Worm (Caenorhabditis elegans) whole organism, L3 larva: ENCODE measurements around the gene T24E12.3.

Experiments
- ceh-82 ChIP-seq: fragments of 150-350 bp; optimal IDR thresholded peaks from 2 replicates; lab custom pipeline; 2014; ENCODE audit warnings: missing biosample characterization, missing genetic modification characterization
- ceh-9 ChIP-seq: sonication (generic microtip); optimal IDR thresholded peaks from 2 replicates; lab custom pipeline; 2018; ENCODE audit warnings: missing biosample characterization, missing genetic modification characterization
- fkh-10 ChIP-seq: sonication (generic microtip); optimal IDR thresholded peaks from 2 replicates; lab custom pipeline; 2017; ENCODE audit warnings: missing biosample characterization, missing genetic modification reagents, missing genetic modification characterization
- jun-1 ChIP-seq: fragments of 150-350 bp; optimal IDR thresholded peaks from 2 replicates; lab custom pipeline; 2014; ENCODE audit warnings: missing biosample characterization, missing genetic modification reagents, missing genetic modification characterization
- lin-15B ChIP-seq: fragments of 150-350 bp; optimal IDR thresholded peaks from 2 replicates; lab custom pipeline; 2014; ENCODE audit warnings: missing biosample characterization, missing genetic modification characterization
- lsy-12 ChIP-seq: sonication (generic microtip); optimal IDR thresholded peaks from 2 replicates; lab custom pipeline; 2016; ENCODE audit warnings: mild to moderate bottlenecking, missing genetic modification characterization, missing compliant biosample characterization
- nhr-12 ChIP-seq: fragments of 150-350 bp; optimal IDR thresholded peaks from 2 replicates; lab custom pipeline; 2014; ENCODE audit warnings: missing biosample characterization, missing genetic modification characterization
- nhr-77 ChIP-seq: fragments of 150-350 bp; optimal IDR thresholded peaks from 2 replicates; lab custom pipeline; 2014; ENCODE audit warnings: missing biosample characterization, missing genetic modification characterization
- pha-4 ChIP-seq: fragments of 150-350 bp; optimal IDR thresholded peaks from 2 replicates; lab custom pipeline; 2014; ENCODE audit warnings: missing biosample characterization, missing genetic modification reagents, missing genetic modification characterization
- skn-1 ChIP-seq: fragments of 150-350 bp; optimal IDR thresholded peaks from 2 replicates; lab custom pipeline; 2014; ENCODE audit warnings: missing biosample characterization, missing genetic modification characterization
- unc-39 ChIP-seq: sonication (generic microtip); optimal IDR thresholded peaks from 4 replicates; lab custom pipeline; 2017; ENCODE audit warnings: missing biosample characterization, missing genetic modification characterization
- unc-62 ChIP-seq: fragments of 150-350 bp; sonication (generic microtip); optimal IDR thresholded peaks from 4 replicates; lab custom pipeline; 2014; ENCODE audit warnings: missing biosample characterization, missing genetic modification reagents, missing genetic modification characterization
- ztf-4 ChIP-seq: fragments of 150-350 bp; optimal IDR thresholded peaks from 2 replicates; lab custom pipeline; 2014; ENCODE audit warnings: missing biosample characterization, missing genetic modification characterization

DNA sequence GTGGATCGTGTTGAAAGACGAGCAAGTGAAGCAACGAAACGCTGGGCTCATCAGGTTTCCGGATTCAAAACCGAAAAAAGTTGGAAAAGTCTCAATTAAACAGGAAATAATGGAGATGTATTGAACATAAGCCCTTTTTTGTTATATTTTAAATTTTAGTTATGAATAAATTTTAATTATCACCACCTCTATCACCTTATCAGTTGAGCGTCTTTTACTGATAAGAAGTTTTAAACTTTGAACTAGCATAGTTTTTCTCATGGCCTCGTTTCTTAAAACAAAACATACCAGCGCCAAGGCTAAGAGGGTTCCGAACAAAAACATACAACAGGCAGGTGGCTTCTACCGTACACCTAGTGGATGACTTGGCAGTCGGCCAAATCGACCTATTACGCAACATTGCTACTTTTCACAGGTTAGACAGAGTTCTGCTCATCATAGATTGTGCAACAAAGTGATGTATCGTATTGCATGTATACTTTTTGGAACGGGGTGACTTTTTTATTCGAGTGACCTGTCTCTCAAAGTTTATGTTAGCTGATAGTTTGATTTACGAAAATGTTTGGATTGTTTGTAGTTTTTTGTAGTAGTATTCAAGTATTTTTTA is 12.6 kb downstream of the T24E12.3 start:
- TF ChIP-seq ceh-82 (tag; lab: Kevin White, UChicago) (no peak), pha-4 (tag; lab: Kevin White, UChicago) (no peak), jun-1 (tag; lab: Kevin White, UChicago) (no peak), nhr-12 (tag; lab: Kevin White, UChicago) (no peak), nhr-77 (no peak), lin-15B (tag; lab: Kevin White, UChicago) (no peak), fkh-10 (GFP tag; lab: Kevin White, UChicago) (no peak), ztf-4 (tag; lab: Kevin White, UChicago) (no peak), unc-62 (GFP tag; lab: Kevin White, UChicago) (no peak), ceh-9 (tag; lab: Kevin White, UChicago) (no peak), lsy-12 (tag; lab: Kevin White, UChicago) (no peak), unc-39 (tag; lab: Kevin White, UChicago) (no peak), skn-1 (tag; lab: Kevin White, UChicago) (no peak)
